Worm (Caenorhabditis elegans): ENCODE results near the gene F20D6.8.

DNA sequence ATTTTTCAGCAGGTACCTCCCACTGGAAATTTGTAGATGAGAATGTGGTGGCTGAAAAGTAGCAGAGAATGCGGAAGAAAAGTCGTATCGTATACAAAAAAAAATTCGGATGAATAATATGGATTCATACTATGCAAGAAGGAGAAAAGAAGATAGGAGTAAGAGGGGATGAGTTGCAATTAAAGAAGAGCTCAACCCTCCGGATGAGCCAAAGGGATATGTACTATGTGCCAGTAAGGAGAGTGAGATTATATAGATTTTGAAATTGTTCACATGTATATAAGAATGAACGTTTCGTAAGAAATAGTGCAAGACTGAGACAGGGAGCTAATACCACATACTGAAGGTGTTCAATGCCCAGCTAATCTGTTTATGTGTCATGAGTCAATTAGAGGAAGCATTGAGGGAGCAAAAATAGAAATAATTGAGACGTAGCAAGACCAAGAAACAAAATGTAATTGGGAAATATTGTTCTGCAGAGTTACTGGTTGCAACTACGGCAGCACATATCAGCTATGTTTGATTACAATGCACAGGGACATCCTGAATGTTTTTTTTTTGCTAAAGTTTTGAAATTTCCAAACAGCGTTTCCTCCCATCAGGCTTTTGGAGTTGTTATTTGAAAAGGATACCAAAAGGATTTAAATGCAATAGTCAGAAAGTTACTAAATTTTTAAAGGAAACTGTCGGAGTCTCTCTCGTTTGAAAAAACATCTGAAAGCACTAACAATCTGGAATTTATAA is at the start of gene F20D6.8:
- TF ChIP-seq unc-62 (GFP tag; optimal IDR thresholded peaks at IDR 0.05) (no peak), lin-39 (tag; optimal IDR thresholded peaks at IDR 0.05) (no peak), ztf-4 (tag; optimal IDR thresholded peaks at IDR 0.05) (no peak), nfya-1 (tag; optimal IDR thresholded peaks at IDR 0.05; ENCODE audit: insufficient read depth) (no peak), unc-39 (tag; optimal IDR thresholded peaks at IDR 0.05) (no peak), mdl-1 (tag; optimal IDR thresholded peaks at IDR 0.05) (no peak)
